Fruit fly (Drosophila melanogaster): ENCODE results near the gene CG32022.

CG32022 gene

DNA sequence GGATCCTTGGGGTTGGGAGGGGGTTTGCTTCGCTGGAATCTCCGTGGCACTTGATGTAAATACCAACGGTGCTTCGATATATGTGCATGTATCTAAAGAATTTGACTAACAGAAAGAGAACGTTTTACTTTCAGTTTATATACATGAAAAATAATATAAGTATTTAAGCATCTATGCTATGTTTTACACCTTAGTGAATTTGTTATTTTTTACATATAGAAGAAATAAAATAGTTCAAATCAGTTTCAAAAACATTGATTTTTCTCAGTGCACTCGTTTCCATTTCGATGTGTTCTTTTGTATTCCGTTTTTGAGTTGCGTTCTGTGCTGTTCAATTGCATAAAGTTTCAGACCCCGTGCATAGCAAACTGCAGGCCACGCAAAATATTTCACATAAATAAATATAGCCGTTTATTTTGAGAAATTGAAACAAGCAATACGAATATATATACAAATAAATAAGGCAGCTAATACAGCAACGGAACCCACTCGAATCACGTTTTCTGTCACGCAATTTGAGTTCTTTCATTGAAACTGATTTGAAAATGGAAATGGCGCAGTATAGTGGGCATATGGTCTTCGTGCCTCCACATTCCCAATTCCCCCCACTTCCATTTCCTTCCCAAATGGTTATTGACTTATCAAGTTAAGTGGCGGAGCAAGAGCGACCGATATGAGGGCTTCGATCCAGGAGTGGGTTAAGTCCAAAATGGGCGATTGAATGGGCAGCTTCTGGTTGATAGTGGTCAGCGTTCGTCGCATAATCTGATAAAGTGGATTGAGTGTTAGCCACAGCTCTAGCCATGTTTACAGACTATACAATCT lies 38.3 kb downstream of the CG32022 start (continued):
- TF ChIP-seq dpn (GFP tag; optimal IDR thresholded peaks at IDR 0.05) (no peak), cwo (GFP tag; optimal IDR thresholded peaks at IDR 0.05) (peak; percentile 83), CG4328 (GFP tag; optimal IDR thresholded peaks at IDR 0.05) (no peak), sens (GFP tag) (peak; percentile 0), da (GFP tag; optimal IDR thresholded peaks at IDR 0.05) (no peak), pho (GFP tag; optimal IDR thresholded peaks at IDR 0.05) (no peak), lmd (GFP tag; IDR thresholded peaks at IDR 0.05) (peak; percentile 17; the same call in 1 of the 2 replicates), CG17361 (GFP tag; IDR thresholded peaks at IDR 0.05) (0 out of 3 replicates have a peak, but pooled peaks have one; percentile 16), Deaf1 (tag; optimal IDR thresholded peaks at IDR 0.05) (peak; percentile 20), CG2875 (GFP tag; optimal IDR thresholded peaks at IDR 0.05) (no peak), crp (GFP tag; optimal IDR thresholded peaks at IDR 0.05) (no peak), slp2 (GFP tag; optimal IDR thresholded peaks at IDR 0.05) (no peak), CG6813 (GFP tag; optimal IDR thresholded peaks at IDR 0.05) (no peak), CG10267 (tag; optimal IDR thresholded peaks at IDR 0.05) (no peak), CG10274 (GFP tag; optimal IDR thresholded peaks at IDR 0.05) (no peak), E2f2 (GFP tag; IDR thresholded peaks at IDR 0.05) (no peak), Dbx (GFP tag; IDR thresholded peaks at IDR 0.05) (no peak), CG10209 (GFP tag; optimal IDR thresholded peaks at IDR 0.05) (no peak), CG13624 (GFP tag; optimal IDR thresholded peaks at IDR 0.05) (peak; percentile 29), HmgD (GFP tag; optimal IDR thresholded peaks at IDR 0.05) (no peak), CG14860 (GFP tag; IDR thresholded peaks at IDR 0.05; ENCODE audit: partially characterized antibody) (no peak), pum (GFP tag; optimal IDR thresholded peaks at IDR 0.05) (no peak), CG30020 (tag; optimal IDR thresholded peaks at IDR 0.05) (no peak), sd (tag; optimal IDR thresholded peaks at IDR 0.05) (peak; percentile 52), kah (GFP tag; optimal IDR thresholded peaks at IDR 0.05) (no peak), CG34224 (GFP tag; IDR thresholded peaks at IDR 0.05; ENCODE audit: partially characterized antibody) (no peak), CG8281 (tag; optimal IDR thresholded peaks at IDR 0.05) (peak; percentile 12), gem (tag; optimal IDR thresholded peaks at IDR 0.05) (peak; percentile 9), CG1647 (GFP tag; optimal IDR thresholded peaks at IDR 0.05) (peak; percentile 1), sqz (GFP tag; optimal IDR thresholded peaks at IDR 0.05) (no peak), CG3281 (GFP tag; optimal IDR thresholded peaks at IDR 0.05) (peak; percentile 4), Tbp (GFP tag; optimal IDR thresholded peaks at IDR 0.05) (no peak), Dip3 (GFP tag; optimal IDR thresholded peaks at IDR 0.05) (no peak), lbe (GFP tag; optimal IDR thresholded peaks at IDR 0.05) (no peak), Ets65A (GFP tag) (peak; percentile 50), odd (GFP tag; optimal IDR thresholded peaks at IDR 0.05) (no peak), Rfx (GFP tag; IDR thresholded peaks at IDR 0.05) (no peak; the same call in 1 of the 2 replicates), CG14050 (GFP tag; IDR thresholded peaks at IDR 0.05) (no peak), CG4617 (GFP tag; optimal IDR thresholded peaks at IDR 0.05; ENCODE audit: borderline replicate concordance) (no peak), Dll (GFP tag; IDR thresholded peaks at IDR 0.05; ENCODE audit: partially characterized antibody) (no peak), croc (GFP tag; conservative IDR thresholded peaks at IDR 0.05) (no peak), Neu2 (GFP tag; optimal IDR thresholded peaks at IDR 0.05; ENCODE audit: borderline replicate concordance) (no peak), Xrp1 (GFP tag; IDR thresholded peaks at IDR 0.05) (peak; percentile 25; the same call in 1 of the 2 replicates), grn (GFP tag; optimal IDR thresholded peaks at IDR 0.05) (peak; percentile 81), NFAT (GFP tag; IDR thresholded peaks at IDR 0.05) (peak; percentile 19; the same call in 1 of the 2 replicates), exex (tag; optimal IDR thresholded peaks at IDR 0.05) (peak; percentile 85), Kr (GFP tag; optimal IDR thresholded peaks at IDR 0.05) (no peak), CG2199 (GFP tag; IDR thresholded peaks at IDR 0.05) (no peak), danr (GFP tag; IDR thresholded peaks at IDR 0.05) (no peak)
